Fruit fly (Drosophila melanogaster): Measurements from ENCODE around the gene CG14624.

CG14624 gene

DNA sequence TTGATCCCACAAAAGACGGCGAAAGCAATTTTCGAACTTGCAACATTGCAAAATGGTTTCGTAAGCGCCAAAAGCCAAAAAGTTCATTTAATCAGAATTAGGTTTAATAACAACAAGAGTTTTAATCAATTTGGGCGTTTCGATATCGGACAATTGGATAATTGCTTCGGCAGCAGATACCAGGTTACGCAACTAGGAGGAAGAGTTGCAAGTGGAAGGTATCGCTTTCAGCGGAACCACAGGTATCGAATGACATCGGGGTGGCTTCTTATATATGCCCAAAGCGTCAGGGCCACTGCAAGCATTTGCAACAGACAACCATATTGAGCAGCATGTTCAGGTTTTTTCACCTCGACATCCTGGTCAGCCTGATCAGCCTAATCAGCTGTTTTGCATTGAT is at the start of gene CG14624:
Gene CG14624, plus strand, starts transcription at position 301 of the 400 bp plus-strand sequence.
- no peak for TF ChIP-seq dysf (GFP tag; IDR thresholded peaks at IDR 0.05)
- TF ChIP-seq mam (GFP tag; optimal IDR thresholded peaks at IDR 0.05), result no peak
- TF ChIP-seq CG7372 (GFP tag; IDR thresholded peaks at IDR 0.05), result no peak
- no peak for TF ChIP-seq CG14014 (GFP tag; IDR thresholded peaks at IDR 0.05)
- no peak for TF ChIP-seq B-H1 (GFP tag; IDR thresholded peaks at IDR 0.05)

DNA sequence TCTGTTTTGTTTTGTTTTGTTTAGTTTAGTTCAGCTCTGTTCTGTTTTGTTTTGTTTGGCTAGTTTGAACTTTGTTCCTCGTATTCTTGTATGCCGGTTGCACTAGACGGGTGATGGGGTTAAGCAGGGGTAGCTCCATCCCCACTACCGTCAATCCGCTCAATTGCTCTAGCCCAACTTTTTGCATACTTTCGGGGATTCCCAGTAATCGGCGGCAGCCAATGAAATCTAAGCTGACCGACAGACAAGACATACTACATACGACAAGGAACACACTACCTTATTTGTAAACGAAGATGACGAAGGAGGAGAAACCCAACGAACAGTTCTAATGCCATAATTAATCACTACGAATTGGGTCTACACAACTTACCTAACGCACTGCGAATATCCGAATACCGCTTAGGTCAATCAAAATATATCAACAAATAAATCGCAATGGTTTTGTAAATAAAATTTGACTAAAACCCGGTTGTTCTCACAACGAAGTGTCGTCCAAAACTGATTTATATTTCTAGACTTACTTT is 44.6 kb upstream of the CG14624 start, which contains the start of gene eIF4E7:
Gene eIF4E7, minus strand, starts transcription at position 477 of the 527 bp plus-strand sequence.
- TF ChIP-seq slou (GFP tag; optimal IDR thresholded peaks at IDR 0.05) (no peak), Hand (GFP tag; optimal IDR thresholded peaks at IDR 0.05) (no peak), CG12769 (tag; optimal IDR thresholded peaks at IDR 0.05) (no peak), CG17568 (GFP tag; optimal IDR thresholded peaks at IDR 0.05) (no peak), Nf-YB (GFP tag; optimal IDR thresholded peaks at IDR 0.05) (peak; percentile 84), Nf-YC (tag; optimal IDR thresholded peaks at IDR 0.05) (peak; percentile 65), CG2129 (GFP tag; IDR thresholded peaks at IDR 0.05; ENCODE audit: partially characterized antibody) (no peak)

DNA sequence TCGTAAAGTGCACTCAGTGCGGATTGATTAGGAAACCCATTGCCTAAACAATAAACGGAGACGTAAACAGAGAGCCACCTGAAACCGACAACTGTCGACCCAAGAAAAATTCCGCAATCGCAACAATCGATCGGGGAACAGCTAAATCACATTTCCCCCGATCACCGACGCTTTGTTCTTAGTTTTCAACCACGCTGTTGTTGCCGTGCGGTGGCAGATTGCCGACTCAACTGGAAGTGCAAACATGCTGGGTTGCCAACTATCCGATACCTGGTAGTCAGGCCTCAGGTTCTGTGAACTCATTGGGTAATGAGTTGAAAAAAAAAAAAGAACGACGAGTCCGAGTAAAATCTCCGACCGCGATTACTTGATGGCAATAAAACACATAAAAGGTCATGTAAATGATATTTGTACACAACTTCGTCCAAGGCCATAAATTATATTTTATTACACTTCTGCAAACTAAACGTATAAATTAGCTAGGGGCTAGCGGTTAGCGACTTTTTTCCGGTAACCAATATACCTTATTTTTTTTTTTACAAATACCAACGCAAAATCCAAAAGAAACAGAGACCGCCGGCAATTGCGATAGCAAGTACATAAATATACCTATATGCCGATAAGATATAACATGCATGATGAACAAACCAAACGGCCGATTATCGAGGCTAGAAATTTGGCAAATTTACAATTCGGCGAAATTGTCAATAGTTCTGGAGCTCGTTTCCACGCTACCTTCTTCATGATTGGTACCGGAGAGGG is 36.2 kb upstream of the CG14624 start, which contains the start of gene CG11378:
Gene CG11378, plus strand, starts transcription at position 712 of the 762 bp plus-strand sequence.
- TF ChIP-seq CG34422 (GFP tag; IDR thresholded peaks at IDR 0.05), result no peak
- TF ChIP-seq Usf (GFP tag; optimal IDR thresholded peaks at IDR 0.05), result no peak
- no peak for TF ChIP-seq CG17328 (GFP tag; IDR thresholded peaks at IDR 0.05)
- TF ChIP-seq pros (GFP tag; optimal IDR thresholded peaks at IDR 0.05), result no peak
- no peak for TF ChIP-seq slbo (GFP tag; IDR thresholded peaks at IDR 0.05)
- TF ChIP-seq tio (GFP tag; optimal IDR thresholded peaks at IDR 0.05), result no peak
- TF ChIP-seq CG11695 (GFP tag; IDR thresholded peaks at IDR 0.05), result no peak
- TF ChIP-seq CG34376 (GFP tag; optimal IDR thresholded peaks at IDR 0.05), result peak; percentile 68
- no peak for TF ChIP-seq Hmx (GFP tag; optimal IDR thresholded peaks at IDR 0.05)
- TF ChIP-seq z (GFP tag; IDR thresholded peaks at IDR 0.05), result no peak
- TF ChIP-seq CG12219 (GFP tag; optimal IDR thresholded peaks at IDR 0.05), result no peak
- no peak for TF ChIP-seq tgo (GFP tag; IDR thresholded peaks at IDR 0.05)
- TF ChIP-seq lov (optimal IDR thresholded peaks at IDR 0.05), result no peak
- TF ChIP-seq lov (GFP tag; IDR thresholded peaks at IDR 0.05), result no peak
- TF ChIP-seq CG30403 (GFP tag; optimal IDR thresholded peaks at IDR 0.05), result no peak
- TF ChIP-seq zen2 (GFP tag; IDR thresholded peaks at IDR 0.05; ENCODE audit: partially characterized antibody), result no peak
- TF ChIP-seq mirr (GFP tag; optimal IDR thresholded peaks at IDR 0.05), result no peak
- no peak for TF ChIP-seq fd64A (GFP tag; optimal IDR thresholded peaks at IDR 0.05)
- no peak for TF ChIP-seq MBD-R2 (GFP tag; IDR thresholded peaks at IDR 0.05)
- no peak for TF ChIP-seq CG13894 (tag; optimal IDR thresholded peaks at IDR 0.05)
- no peak for TF ChIP-seq gsb (GFP tag; IDR thresholded peaks at IDR 0.05)
- no peak for TF ChIP-seq CG4617 (GFP tag; optimal IDR thresholded peaks at IDR 0.05; ENCODE audit: borderline replicate concordance)
- no peak for TF ChIP-seq CG10565 (GFP tag; optimal IDR thresholded peaks at IDR 0.05)
- TF ChIP-seq exex (tag; optimal IDR thresholded peaks at IDR 0.05), result peak; percentile 66
- TF ChIP-seq CG2678 (tag; optimal IDR thresholded peaks at IDR 0.05), result peak; percentile 27
- no peak for TF ChIP-seq kah (GFP tag; optimal IDR thresholded peaks at IDR 0.05)
- no peak for TF ChIP-seq en (GFP tag; optimal IDR thresholded peaks at IDR 0.05)
- TF ChIP-seq CG12299 (tag; optimal IDR thresholded peaks at IDR 0.05), result no peak
- TF ChIP-seq HmgD (GFP tag; optimal IDR thresholded peaks at IDR 0.05), result no peak
- no peak for TF ChIP-seq MESR4 (GFP tag; optimal IDR thresholded peaks at IDR 0.05)
- no peak for TF ChIP-seq CG4707 (GFP tag; optimal IDR thresholded peaks at IDR 0.05)
- no peak for TF ChIP-seq run (tag; optimal IDR thresholded peaks at IDR 0.05)
- TF ChIP-seq CG8089 (GFP tag; optimal IDR thresholded peaks at IDR 0.05), result no peak
- TF ChIP-seq jigr1 (GFP tag; IDR thresholded peaks at IDR 0.05), result no peak
- no peak for TF ChIP-seq CG9797 (GFP tag; optimal IDR thresholded peaks at IDR 0.05)
